Worm (Caenorhabditis elegans): ENCODE results near the gene sri-37.

ce11 chrII:2659364-2659763, 30.0 kb downstream of the sri-37 start, which contains the start of gene gcy-21:
- TF ChIP-seq lsy-2 (tag; optimal IDR thresholded peaks at IDR 0.05), result no peak
- TF ChIP-seq ZK546.5 (tag; optimal IDR thresholded peaks at IDR 0.05), result no peak
- TF ChIP-seq nhr-77 (tag; optimal IDR thresholded peaks at IDR 0.05), result no peak

Data from whole organism, L2 larva.